Worm (Caenorhabditis elegans) whole organism, L4 larva: ENCODE results near the gene H41C03.2.

Experiments
- F44E2.7 ChIP-seq: fragments of 200-800 bp; sonication (Bioruptor generic); IDR thresholded peaks from 2 replicates; pipeline ENCODE4 v2.1.2; 2022; ENCODE audit warnings: missing genetic modification characterization, missing compliant biosample characterization
- R02D3.7 ChIP-seq: fragments of 150-350 bp; sonication (generic microtip); optimal IDR thresholded peaks from 3 replicates; lab custom pipeline; 2014; ENCODE audit warnings: missing biosample characterization, missing genetic modification characterization
- T26A8.4 ChIP-seq: fragments of 200-800 bp; sonication (Bioruptor generic); IDR thresholded peaks from 2 replicates; pipeline ENCODE4 v1.3.6; 2022; ENCODE audit warnings: missing genetic modification characterization, missing compliant biosample characterization
- Y105C5A.15 ChIP-seq: fragments of 200-800 bp; sonication (Bioruptor generic); IDR thresholded peaks from 2 replicates; pipeline ENCODE4 v1.3.6; 2022; ENCODE audit warnings: missing genetic modification characterization, missing compliant biosample characterization
- Y5F2A.4 ChIP-seq: fragments of 200-800 bp; sonication (Bioruptor generic); optimal IDR thresholded peaks from 2 replicates; lab custom pipeline; 2018; ENCODE audit warnings: mild to moderate bottlenecking, missing genetic modification characterization, missing compliant biosample characterization
- aha-1 ChIP-seq: fragments of 150-350 bp; peaks from one replicate; lab custom pipeline; 2014; ENCODE audit warnings: missing biosample characterization, missing genetic modification characterization
- ama-1 ChIP-seq: fragments of 150-350 bp; optimal IDR thresholded peaks from 2 replicates; lab custom pipeline; 2014; ENCODE audit warnings: inconsistent platforms, mixed read lengths
- attf-4 ChIP-seq: sonication (generic microtip); optimal IDR thresholded peaks from 3 replicates; lab custom pipeline; 2017; ENCODE audit warnings: missing biosample characterization, missing genetic modification characterization
- ceh-28 ChIP-seq: fragments of 150-350 bp; optimal IDR thresholded peaks from 2 replicates; lab custom pipeline; 2014; ENCODE audit warnings: missing biosample characterization, missing genetic modification reagents, missing genetic modification characterization
- ceh-32 ChIP-seq: sonication (generic microtip); optimal IDR thresholded peaks from 2 replicates; lab custom pipeline; 2016; ENCODE audit warnings: mild to moderate bottlenecking, missing genetic modification characterization, missing compliant biosample characterization; ENCODE audit not compliant: poor library complexity
- ceh-44 ChIP-seq: fragments of 200-800 bp; sonication (Bioruptor generic); IDR thresholded peaks from 2 replicates; pipeline ENCODE4 v1.3.6; 2022; ENCODE audit warnings: missing genetic modification reagents, missing genetic modification characterization, missing compliant biosample characterization
- daf-16 ChIP-seq, 3 experiments: sonication (generic microtip); optimal IDR thresholded peaks; 2 replicates each; lab custom pipeline; 2016 to 2017; ENCODE audit warnings: missing genetic modification characterization in 3 of 3, missing genetic modification reagents in 3 of 3, mild to moderate bottlenecking in 2 of 3, missing compliant biosample characterization in 2 of 3, missing biosample characterization in 1 of 3, moderate library complexity in 1 of 3
- daf-8 ChIP-seq: fragments of 200-800 bp; sonication (Bioruptor generic); IDR thresholded peaks from 2 replicates; pipeline ENCODE4 v1.3.6; 2022; ENCODE audit warnings: missing genetic modification characterization, missing compliant biosample characterization
- dmd-6 ChIP-seq: fragments of 200-800 bp; sonication (Bioruptor generic); IDR thresholded peaks from 2 replicates; pipeline ENCODE4 v1.3.6; 2022; ENCODE audit warnings: missing genetic modification reagents, missing genetic modification characterization, missing compliant biosample characterization
- dmd-8 ChIP-seq: fragments of 200-800 bp; sonication (Bioruptor generic); IDR thresholded peaks from 2 replicates; pipeline ENCODE4 v1.3.6; 2022; ENCODE audit warnings: missing genetic modification characterization, missing compliant biosample characterization
- duxl-1 ChIP-seq: sonication (generic microtip); optimal IDR thresholded peaks from 2 replicates; lab custom pipeline; 2016; ENCODE audit warnings: mild to moderate bottlenecking, missing genetic modification characterization, moderate library complexity, missing compliant biosample characterization; ENCODE audit not compliant: poor library complexity
- dve-1 ChIP-seq: sonication (generic microtip); optimal IDR thresholded peaks from 2 replicates; lab custom pipeline; 2017; ENCODE audit warnings: antibody characterized with exemption, mild to moderate bottlenecking, missing genetic modification characterization, missing compliant biosample characterization; ENCODE audit not compliant: insufficient read depth
- egl-27 ChIP-seq: sonication (generic microtip); optimal IDR thresholded peaks from 3 replicates; lab custom pipeline; 2017; ENCODE audit warnings: missing biosample characterization, missing genetic modification reagents, missing genetic modification characterization
- egl-43 ChIP-seq: fragments of 200-800 bp; sonication (Bioruptor generic); IDR thresholded peaks from 2 replicates; pipeline ENCODE4 v1.3.6; 2022; ENCODE audit warnings: missing genetic modification reagents, missing genetic modification characterization, missing compliant biosample characterization
- hlh-11 ChIP-seq: fragments of 200-800 bp; sonication (Bioruptor generic); optimal IDR thresholded peaks from 2 replicates; lab custom pipeline; 2018; ENCODE audit warnings: mild to moderate bottlenecking, missing genetic modification characterization, missing compliant biosample characterization
- hmg-1.1 ChIP-seq: fragments of 200-800 bp; sonication (Bioruptor generic); IDR thresholded peaks from 2 replicates; pipeline ENCODE4 v1.3.6; 2022; ENCODE audit warnings: missing genetic modification reagents, missing genetic modification characterization, missing compliant biosample characterization
- jun-1 ChIP-seq: fragments of 150-350 bp; optimal IDR thresholded peaks from 2 replicates; lab custom pipeline; 2014; ENCODE audit warnings: missing biosample characterization, missing genetic modification reagents, missing genetic modification characterization
- lin-39 ChIP-seq: fragments of 150-350 bp; optimal IDR thresholded peaks from 2 replicates; lab custom pipeline; 2014; ENCODE audit warnings: missing biosample characterization, missing genetic modification reagents, missing genetic modification characterization
- lir-3 ChIP-seq: sonication (generic microtip); optimal IDR thresholded peaks from 2 replicates; lab custom pipeline; 2016; ENCODE audit warnings: mild to moderate bottlenecking, missing genetic modification characterization, missing compliant biosample characterization
- lsy-2 ChIP-seq, 2 experiments: fragments of 150-350 bp in 1 of 2; sonication (generic microtip) in 1 of 2; optimal IDR thresholded peaks; 2 replicates each; lab custom pipeline; 2014 to 2017; ENCODE audit warnings: missing biosample characterization in 2 of 2, missing genetic modification characterization in 2 of 2
- madf-5 ChIP-seq, 2 experiments: fragments of 200-800 bp; sonication (Bioruptor generic); IDR thresholded peaks; 2 replicates each; pipeline ENCODE4 v1.3.6; 2022; ENCODE audit warnings: missing compliant biosample characterization in 2 of 2, missing genetic modification characterization in 2 of 2
- madf-9 ChIP-seq: fragments of 200-800 bp; sonication (Bioruptor generic); conservative IDR thresholded peaks from 2 replicates; pipeline ENCODE4 v1.3.6; 2022; ENCODE audit warnings: missing genetic modification reagents, missing genetic modification characterization, missing compliant biosample characterization
- mdl-1 ChIP-seq, 2 experiments: fragments of 150-350 bp in 1 of 2; sonication (generic microtip) in 1 of 2; optimal IDR thresholded peaks; 2 replicates each; lab custom pipeline; 2014 to 2017; ENCODE audit warnings: missing biosample characterization in 2 of 2, missing genetic modification characterization in 2 of 2
- mep-1 ChIP-seq: fragments of 150-350 bp; sonication (generic microtip); optimal IDR thresholded peaks from 3 replicates; lab custom pipeline; 2014; ENCODE audit warnings: missing biosample characterization, missing genetic modification characterization
- mxl-2 ChIP-seq: fragments of 200-800 bp; sonication (Bioruptor generic); conservative IDR thresholded peaks from 2 replicates; pipeline ENCODE4 v1.3.6; 2022; ENCODE audit warnings: missing genetic modification reagents, missing genetic modification characterization, missing compliant biosample characterization
- nhr-102 ChIP-seq: sonication (generic microtip); optimal IDR thresholded peaks from 2 replicates; lab custom pipeline; 2016; ENCODE audit warnings: mild to moderate bottlenecking, missing genetic modification characterization, moderate library complexity, missing compliant biosample characterization
- nhr-77 ChIP-seq: fragments of 150-350 bp; optimal IDR thresholded peaks from 2 replicates; lab custom pipeline; 2014; ENCODE audit warnings: missing biosample characterization, missing genetic modification characterization
- pha-4 ChIP-seq, 2 experiments: fragments of 150-350 bp in 1 of 2; fragments of 200-800 bp in 1 of 2; sonication (Bioruptor generic) in 1 of 2; IDR thresholded peaks in 1 of 2; optimal IDR thresholded peaks in 1 of 2; 2 replicates each; pipeline versions ENCODE4 v1.3.6 to Lab custom; 2014 to 2022; ENCODE audit warnings: missing genetic modification characterization in 2 of 2, missing genetic modification reagents in 2 of 2, missing biosample characterization in 1 of 2, missing compliant biosample characterization in 1 of 2
- sdz-12 ChIP-seq: fragments of 200-800 bp; sonication (Bioruptor generic); optimal IDR thresholded peaks from 2 replicates; lab custom pipeline; 2018; ENCODE audit warnings: mild to moderate bottlenecking, missing genetic modification characterization, missing compliant biosample characterization
- set-16 ChIP-seq: fragments of 200-800 bp; sonication (Bioruptor generic); IDR thresholded peaks from 2 replicates; pipeline ENCODE4 v1.3.6; 2022; ENCODE audit warnings: missing genetic modification reagents, missing genetic modification characterization, missing compliant biosample characterization
- spr-1 ChIP-seq: sonication (generic microtip); optimal IDR thresholded peaks from 2 replicates; lab custom pipeline; 2016; ENCODE audit warnings: mild to moderate bottlenecking, missing genetic modification characterization, missing compliant biosample characterization
- spr-3 ChIP-seq: fragments of 200-800 bp; sonication (Bioruptor generic); optimal IDR thresholded peaks from 2 replicates; lab custom pipeline; 2018; ENCODE audit warnings: mild to moderate bottlenecking, missing genetic modification characterization, missing compliant biosample characterization
- unc-62 ChIP-seq, 3 experiments: fragments of 150-350 bp in 1 of 3; sonication (generic microtip); optimal IDR thresholded peaks in 2 of 3; peaks in 1 of 3; 1 replicate in 1 of 3; 2 replicates in 2 of 3; lab custom pipeline; 2014 to 2017; ENCODE audit warnings: missing biosample characterization in 3 of 3, missing genetic modification characterization in 3 of 3, missing genetic modification reagents in 3 of 3, missing genotype in 1 of 3
- zag-1 ChIP-seq: fragments of 150-350 bp; optimal IDR thresholded peaks from 2 replicates; lab custom pipeline; 2014; ENCODE audit warnings: missing biosample characterization, missing genetic modification characterization

H41C03.2 gene

ce11 chrII:5835146-5835545 is 16.8 kb downstream of the H41C03.2 start:
- TF ChIP-seq F44E2.7 (GFP tag; lab: Robert Waterston, UW): no peak
- TF ChIP-seq aha-1 (tag; lab: Kevin White, UChicago): peak; percentile 93
- no peak for TF ChIP-seq zag-1 (tag; lab: Kevin White, UChicago)
- no peak for TF ChIP-seq sdz-12 (GFP tag; lab: Kevin White, UChicago)

ce11 chrII:5833136-5833535 is 18.8 kb downstream of the H41C03.2 start, which contains the start of gene gtap-1:
Gene gtap-1 (minus strand): TSS chrII:5833236.
- TF ChIP-seq egl-43 (GFP tag; lab: Robert Waterston, UW) (no peak), mxl-2 (GFP tag; lab: Robert Waterston, UW) (no peak), Y105C5A.15 (GFP tag; lab: Robert Waterston, UW) (no peak), madf-9 (no peak), jun-1 (tag; lab: Kevin White, UChicago) (no peak), pha-4 (GFP tag; IDR thresholded peaks at IDR 0.05; lab: Robert Waterston, UW) (no peak), pha-4 (tag; optimal IDR thresholded peaks at IDR 0.05; lab: Kevin White, UChicago) (no peak), ama-1 (lab: Kevin White, UChicago) (no peak), duxl-1 (no peak), lsy-2 (tag; optimal IDR thresholded peaks at IDR 0.05; lab: Kevin White, UChicago) (no peak), daf-8 (GFP tag; lab: Robert Waterston, UW) (no peak), ceh-44 (GFP tag; lab: Robert Waterston, UW) (no peak), hmg-1.1 (GFP tag; lab: Robert Waterston, UW) (no peak), mep-1 (no peak)

ce11 chrII:5831373-5831772 is 20.5 kb downstream of the H41C03.2 start:
- peak; percentile 79 for TF ChIP-seq set-16 (GFP tag; lab: Robert Waterston, UW)
- TF ChIP-seq R02D3.7 (tag; lab: Kevin White, UChicago): no peak

DNA sequence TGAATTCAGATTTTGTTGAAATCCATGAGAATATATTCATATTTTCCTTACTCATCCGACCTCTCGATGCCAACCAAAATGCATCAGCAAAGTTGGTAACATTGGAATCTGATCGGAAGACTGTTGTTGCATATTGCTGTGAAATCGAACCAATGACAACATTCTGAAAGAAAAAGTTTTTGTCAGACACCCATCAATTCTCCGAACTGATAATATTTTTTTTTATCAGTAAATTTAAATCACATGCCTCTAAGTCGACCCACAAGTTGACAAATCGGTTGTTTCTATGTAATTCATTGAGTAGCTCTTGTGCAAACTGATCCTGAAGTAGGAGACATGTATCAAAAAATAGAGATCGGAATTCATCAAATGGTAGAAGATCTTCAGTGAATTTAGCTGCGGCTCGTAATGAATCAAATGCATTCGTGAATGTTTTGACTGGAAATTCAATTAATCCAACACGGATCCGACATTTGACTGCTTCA is 21.9 kb downstream of the H41C03.2 start, which contains the start of gene col-74:
Gene col-74 (plus strand): TSS at position 435 of the 485 bp plus-strand sequence.
- peak in 1 of 2 experiments; percentile 2 for TF ChIP-seq unc-62 (GFP tag; optimal IDR thresholded peaks at IDR 0.05 in 1 of 2; lab: Kevin White, UChicago)
- no peak for TF ChIP-seq unc-62 (tag; optimal IDR thresholded peaks at IDR 0.05; lab: Kevin White, UChicago)
- peak; percentile 56 for TF ChIP-seq dve-1
- peak; percentile 75 for TF ChIP-seq dmd-6 (GFP tag; lab: Robert Waterston, UW)
- TF ChIP-seq dmd-8 (GFP tag; lab: Robert Waterston, UW): no peak
- peak; percentile 42 for TF ChIP-seq hlh-11 (tag; lab: Kevin White, UChicago)
- no peak for TF ChIP-seq daf-16 (GFP tag; optimal IDR thresholded peaks at IDR 0.05; lab: Kevin White, UChicago)
- peak; percentile 60 for TF ChIP-seq daf-16 (tag; optimal IDR thresholded peaks at IDR 0.05; lab: Kevin White, UChicago)

DNA sequence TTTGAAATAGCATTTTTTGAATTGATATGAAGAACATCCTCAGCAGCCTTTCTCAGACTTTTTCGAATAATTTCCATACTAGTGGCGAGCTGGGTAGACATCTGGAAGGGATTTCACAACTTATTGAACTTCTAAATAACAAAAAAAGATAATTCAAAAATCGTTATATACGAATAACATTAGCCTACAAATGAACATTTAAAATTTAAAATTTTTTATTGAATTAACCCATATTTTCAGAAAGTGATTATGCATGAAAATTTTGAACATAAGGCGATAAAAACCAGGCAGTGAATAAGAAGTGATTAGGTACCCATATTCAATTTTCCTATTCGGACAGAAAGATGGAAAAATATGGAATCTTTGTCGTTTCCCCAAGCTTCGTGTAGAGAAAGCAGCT is 23.4 kb downstream of the H41C03.2 start, which contains the start of gene ZK1248.11:
Gene ZK1248.11 (minus strand): TSS at position 101 of the 400 bp plus-strand sequence.
- TF ChIP-seq spr-1 (tag; lab: Kevin White, UChicago) (no peak), madf-5 (GFP tag; IDR thresholded peaks at IDR 0.05; lab: Robert Waterston, UW) (no peak), unc-62 (GFP tag; optimal IDR thresholded peaks at IDR 0.05 in 1 of 2; lab: Kevin White, UChicago) (no peak), unc-62 (tag; optimal IDR thresholded peaks at IDR 0.05; lab: Kevin White, UChicago) (no peak), egl-27 (no peak), lin-39 (tag; lab: Kevin White, UChicago) (no peak), ceh-32 (tag; lab: Kevin White, UChicago) (no peak), hlh-11 (tag; lab: Kevin White, UChicago) (no peak), R02D3.7 (tag; lab: Kevin White, UChicago) (no peak), T26A8.4 (GFP tag; lab: Robert Waterston, UW) (no peak), attf-4 (tag; lab: Kevin White, UChicago) (no peak), ceh-28 (tag; lab: Kevin White, UChicago) (no peak), nhr-77 (tag; lab: Kevin White, UChicago) (no peak), nhr-102 (tag; lab: Kevin White, UChicago) (no peak), mdl-1 (tag; optimal IDR thresholded peaks at IDR 0.05; lab: Kevin White, UChicago) (no peak), Y5F2A.4 (GFP tag; lab: Kevin White, UChicago) (no peak), mep-1 (no peak), hmg-1.1 (GFP tag; lab: Robert Waterston, UW) (no peak), spr-3 (GFP tag; lab: Kevin White, UChicago) (no peak), lir-3 (tag; lab: Kevin White, UChicago) (no peak)
